Fruit fly (Drosophila melanogaster) ovary, adult (tissue): ENCODE results near the gene pHCl-2.

Source experiments
- CG17801 ChIP-seq: fragments of 200-800 bp; optimal IDR thresholded peaks from 2 replicates; lab custom pipeline; 2019; ENCODE audit warnings: missing biosample characterization, mild to moderate bottlenecking, missing genetic modification characterization, moderate library complexity; ENCODE audit not compliant: partially characterized antibody

pHCl-2 gene

DNA sequence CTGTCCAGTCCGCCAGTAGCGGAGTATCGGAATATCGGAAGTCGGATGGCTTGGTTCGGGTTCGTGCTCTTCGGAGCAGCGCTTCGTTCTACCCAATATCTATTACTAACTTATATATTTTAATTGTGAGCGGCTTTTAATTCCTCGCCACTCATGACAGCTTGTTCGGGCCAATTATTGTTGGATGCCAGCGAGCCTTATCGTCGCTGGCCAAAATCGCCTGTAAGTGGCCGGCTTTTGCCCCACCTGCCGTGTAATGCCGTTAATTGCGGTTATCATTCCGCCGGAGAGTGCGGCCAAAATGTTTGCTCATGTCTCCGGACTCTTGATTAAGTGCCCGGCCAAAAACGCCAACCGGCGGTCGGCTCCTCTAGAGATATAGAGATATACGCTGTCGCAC, at the start of gene pHCl-2:
Gene pHCl-2, minus strand, starts transcription at position 101 of the 400 bp plus-strand sequence.
- no peak for TF ChIP-seq CG17801 (GFP tag; lab: Kevin White, UChicago)

DNA sequence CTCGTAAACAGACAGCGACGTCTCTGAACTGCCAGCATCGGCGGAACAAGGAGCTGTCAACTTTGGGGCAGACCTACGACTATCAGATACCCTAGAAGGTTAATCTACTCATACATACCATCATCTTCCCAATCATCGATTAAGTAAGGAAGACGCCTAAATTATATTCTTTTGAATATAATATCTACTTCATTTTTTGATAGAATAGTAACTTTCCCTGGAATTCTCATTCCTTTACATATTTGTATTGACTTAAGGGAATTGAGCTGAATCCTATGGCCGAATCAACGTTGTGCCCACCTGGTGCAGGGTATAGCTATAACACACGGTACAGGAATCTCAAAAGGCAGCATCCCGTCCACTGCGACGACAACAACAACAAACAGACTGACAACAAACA, 41.5 kb upstream of the pHCl-2 start:
- TF ChIP-seq CG17801 (GFP tag; lab: Kevin White, UChicago): no peak

DNA sequence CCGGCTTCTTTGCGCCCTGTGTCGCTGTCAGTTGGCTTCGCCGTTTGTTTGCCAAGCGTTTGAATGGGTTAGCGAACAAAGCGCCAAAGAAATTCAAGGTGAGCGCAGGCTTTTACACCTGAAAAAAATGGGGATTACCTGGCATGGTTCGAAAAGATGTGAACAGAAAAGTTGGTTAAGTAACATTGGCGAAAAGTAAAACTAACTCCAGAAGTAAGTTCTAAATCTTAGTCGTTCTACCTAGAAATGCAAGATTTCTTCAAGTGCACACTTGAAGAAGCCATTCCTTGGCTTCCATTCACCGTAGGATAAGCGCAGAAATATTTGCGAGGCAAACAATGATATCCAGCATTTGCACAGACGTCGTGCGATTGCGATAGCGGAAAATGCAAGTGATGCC, 40.4 kb upstream of the pHCl-2 start:
- TF ChIP-seq CG17801 (GFP tag; lab: Kevin White, UChicago): no peak

DNA sequence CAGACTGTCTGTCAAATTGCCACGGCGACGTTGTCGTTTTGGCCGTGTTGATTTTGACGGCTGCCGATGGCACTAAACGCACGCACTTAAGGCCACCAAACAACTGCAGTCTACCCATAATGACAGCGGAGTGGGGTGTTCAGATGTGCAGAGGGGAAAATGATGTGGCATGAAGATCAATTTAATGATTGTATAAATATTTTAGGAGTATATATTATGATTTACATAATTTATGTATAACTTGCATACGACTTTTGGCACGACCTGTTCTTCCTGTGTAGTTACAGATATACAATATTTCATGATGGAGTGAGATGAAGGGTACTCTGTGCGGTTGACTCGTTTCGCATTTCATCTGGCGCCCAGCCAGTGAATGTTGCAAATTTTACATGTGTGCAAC, 37.4 kb upstream of the pHCl-2 start:
- no peak for TF ChIP-seq CG17801 (GFP tag; lab: Kevin White, UChicago)

DNA sequence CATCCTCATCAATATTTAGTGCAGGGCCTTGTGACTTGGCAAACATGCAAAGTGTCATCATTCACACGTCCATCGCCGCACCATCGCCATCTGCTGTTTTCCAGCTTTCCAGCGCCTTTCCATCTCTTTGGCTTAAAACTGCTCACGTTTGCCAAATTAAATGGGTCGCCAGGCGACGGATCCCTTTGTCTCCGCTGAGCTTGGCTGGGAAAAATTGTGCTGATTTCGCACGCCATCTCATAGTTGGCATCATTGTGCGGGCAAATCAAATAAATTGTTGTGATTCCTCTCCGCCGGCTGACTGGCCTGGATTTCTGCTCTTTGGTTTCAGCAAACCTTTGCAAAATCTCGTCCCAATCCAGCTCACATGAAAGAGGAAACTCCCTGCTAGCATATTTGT, 35.6 kb upstream of the pHCl-2 start:
- no peak for TF ChIP-seq CG17801 (GFP tag; lab: Kevin White, UChicago)

DNA sequence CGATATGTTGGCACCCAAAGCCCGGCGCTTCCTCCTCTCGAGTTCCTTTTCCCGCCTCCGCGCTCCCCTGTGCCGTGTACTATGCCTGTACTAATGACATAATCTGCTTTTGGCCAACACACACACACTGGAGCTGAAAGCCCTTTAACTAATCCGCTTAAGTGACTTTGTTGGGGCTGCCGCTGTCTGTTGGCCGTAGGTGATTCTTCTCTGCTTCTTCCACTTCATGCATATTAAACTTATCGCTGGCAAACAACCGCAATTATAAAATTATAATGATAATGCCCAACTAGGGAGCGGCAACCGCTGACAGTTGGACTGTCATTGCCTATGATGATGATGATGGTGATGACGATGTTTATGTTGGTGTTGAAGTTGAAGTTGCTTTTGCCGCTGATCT, 34.6 kb upstream of the pHCl-2 start:
- no peak for TF ChIP-seq CG17801 (GFP tag; lab: Kevin White, UChicago)

DNA sequence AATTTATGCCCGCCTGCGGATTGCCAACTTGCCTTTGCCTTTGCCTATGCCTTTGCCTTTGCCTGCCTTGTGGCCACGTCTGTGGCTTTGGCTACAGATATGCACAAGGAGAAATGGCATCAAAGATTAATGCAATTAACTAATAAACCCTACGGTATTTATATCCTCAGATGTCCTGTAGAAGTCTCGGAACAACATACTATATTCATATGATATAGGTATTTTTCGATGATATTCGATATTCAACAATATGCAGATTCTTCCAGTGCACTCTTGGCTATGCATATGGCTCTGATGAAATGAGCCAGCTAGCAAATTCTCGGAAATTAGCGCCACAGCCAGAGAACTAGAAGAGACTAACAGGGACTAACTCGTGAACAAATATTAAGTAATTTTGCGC, 31.1 kb upstream of the pHCl-2 start:
- TF ChIP-seq CG17801 (GFP tag; lab: Kevin White, UChicago): no peak

DNA sequence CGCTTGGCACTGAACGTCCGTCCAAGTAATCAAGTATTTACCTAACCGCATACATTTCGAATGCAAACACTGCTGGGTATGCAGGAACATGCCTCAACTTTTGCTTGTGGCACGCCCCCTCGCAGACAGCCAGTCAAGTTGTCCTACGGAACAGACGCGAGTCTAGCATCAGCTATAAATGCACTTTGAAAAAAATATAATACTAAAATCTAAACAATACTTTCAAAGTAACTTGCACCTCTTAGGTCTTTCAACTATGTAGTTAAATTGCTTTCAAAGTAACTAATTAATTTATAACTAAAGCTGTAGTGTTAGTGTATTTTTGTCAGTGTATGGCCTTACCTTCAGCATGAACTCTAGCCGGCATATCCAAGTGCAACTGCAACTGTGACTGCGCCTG, 24.6 kb upstream of the pHCl-2 start:
- TF ChIP-seq CG17801 (GFP tag; lab: Kevin White, UChicago): no peak

DNA sequence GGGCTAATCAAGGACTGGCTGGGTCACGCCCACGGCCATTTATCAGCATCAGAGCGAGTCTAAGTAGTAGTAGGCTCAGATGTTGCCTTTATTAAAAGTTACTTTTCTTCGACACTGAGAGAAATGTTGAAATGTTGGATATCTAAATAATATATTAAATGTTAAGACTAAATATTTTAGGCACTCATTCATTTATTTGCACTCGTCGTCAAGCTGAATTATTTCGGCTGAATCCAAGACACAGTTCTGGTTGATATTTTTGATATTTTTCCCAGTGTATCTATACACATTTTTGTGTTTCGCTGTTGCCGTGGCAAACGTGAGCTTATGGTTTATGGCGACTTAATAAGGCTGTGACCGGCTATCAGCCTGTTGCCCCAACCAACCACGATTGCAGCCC, 19.9 kb upstream of the pHCl-2 start:
- no peak for TF ChIP-seq CG17801 (GFP tag; lab: Kevin White, UChicago)

DNA sequence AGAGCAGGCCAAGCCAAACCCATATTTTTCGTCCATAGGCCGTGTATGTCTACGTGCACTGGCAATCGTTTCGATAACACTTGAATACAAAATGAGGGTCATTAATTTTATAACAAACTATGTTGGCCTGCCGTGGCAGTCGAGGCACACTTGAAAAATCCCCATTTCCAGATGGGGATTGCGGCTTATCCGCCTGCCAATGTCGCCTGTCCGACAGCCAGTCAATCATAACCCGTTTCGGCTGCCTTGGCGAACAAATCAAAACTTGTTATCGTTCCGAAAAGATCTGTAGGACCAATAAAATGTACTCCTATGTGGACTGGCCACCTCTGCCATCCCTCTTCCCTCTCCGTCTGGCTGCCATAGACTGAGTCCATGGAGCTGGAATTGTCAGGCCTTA, 19.3 kb upstream of the pHCl-2 start:
- no peak for TF ChIP-seq CG17801 (GFP tag; lab: Kevin White, UChicago)

DNA sequence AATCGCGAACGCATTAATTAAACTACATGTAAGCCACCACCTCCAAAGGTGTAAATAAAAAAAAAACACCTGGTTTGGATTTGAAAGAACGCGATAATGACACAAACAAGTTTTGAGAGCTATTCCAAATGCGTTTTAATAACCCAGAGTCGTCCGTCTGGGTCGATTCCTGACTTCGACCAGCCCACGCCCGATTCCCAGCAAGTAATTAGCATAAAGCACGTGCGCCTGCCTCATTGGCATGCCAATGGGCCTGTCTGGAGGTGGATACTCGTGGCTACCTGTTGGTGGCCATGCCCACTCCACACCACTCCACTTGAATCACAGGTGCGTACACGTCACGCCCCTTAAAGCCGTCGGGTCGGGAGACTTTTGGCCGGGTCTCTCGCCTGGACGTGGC, 17.1 kb upstream of the pHCl-2 start:
- no peak for TF ChIP-seq CG17801 (GFP tag; lab: Kevin White, UChicago)

DNA sequence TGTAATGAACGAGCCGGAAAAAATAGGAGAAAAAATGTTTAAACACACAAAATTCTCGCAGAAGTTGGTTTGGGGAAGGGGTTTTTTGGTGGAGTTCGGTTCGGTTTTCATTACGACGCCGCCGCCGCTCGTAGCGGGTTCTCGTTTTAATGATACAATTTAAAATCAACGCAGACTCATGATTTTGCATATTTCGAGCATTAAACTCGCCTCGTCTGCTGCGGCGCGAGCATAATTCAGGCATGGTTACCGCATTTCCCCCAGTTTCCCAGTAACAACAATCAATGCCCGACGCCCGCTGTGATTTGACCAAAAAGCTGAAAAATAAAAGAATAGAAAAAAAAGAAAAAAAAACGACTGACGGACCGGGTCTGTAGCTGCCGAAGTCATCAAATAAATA, 16.2 kb upstream of the pHCl-2 start:
- TF ChIP-seq CG17801 (GFP tag; lab: Kevin White, UChicago): no peak

DNA sequence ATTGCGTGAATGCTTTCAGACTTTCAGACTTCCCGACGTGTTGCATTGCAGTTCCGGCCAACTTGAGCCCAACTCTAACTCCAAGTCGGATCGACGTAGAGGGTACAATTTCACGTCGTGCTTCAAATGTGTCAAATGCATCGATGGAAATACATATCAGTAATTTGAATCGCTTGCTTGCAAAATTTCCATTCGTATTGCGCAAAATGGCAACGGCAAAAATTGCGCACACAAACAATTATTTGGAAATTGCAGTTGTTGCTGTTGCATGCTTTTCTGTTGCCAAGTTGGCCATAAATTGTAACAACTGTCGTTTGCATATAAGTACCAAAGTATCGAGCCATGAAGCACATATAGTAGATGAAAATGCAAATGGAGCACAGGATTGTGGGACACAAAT, 15.3 kb upstream of the pHCl-2 start:
- no peak for TF ChIP-seq CG17801 (GFP tag; lab: Kevin White, UChicago)

DNA sequence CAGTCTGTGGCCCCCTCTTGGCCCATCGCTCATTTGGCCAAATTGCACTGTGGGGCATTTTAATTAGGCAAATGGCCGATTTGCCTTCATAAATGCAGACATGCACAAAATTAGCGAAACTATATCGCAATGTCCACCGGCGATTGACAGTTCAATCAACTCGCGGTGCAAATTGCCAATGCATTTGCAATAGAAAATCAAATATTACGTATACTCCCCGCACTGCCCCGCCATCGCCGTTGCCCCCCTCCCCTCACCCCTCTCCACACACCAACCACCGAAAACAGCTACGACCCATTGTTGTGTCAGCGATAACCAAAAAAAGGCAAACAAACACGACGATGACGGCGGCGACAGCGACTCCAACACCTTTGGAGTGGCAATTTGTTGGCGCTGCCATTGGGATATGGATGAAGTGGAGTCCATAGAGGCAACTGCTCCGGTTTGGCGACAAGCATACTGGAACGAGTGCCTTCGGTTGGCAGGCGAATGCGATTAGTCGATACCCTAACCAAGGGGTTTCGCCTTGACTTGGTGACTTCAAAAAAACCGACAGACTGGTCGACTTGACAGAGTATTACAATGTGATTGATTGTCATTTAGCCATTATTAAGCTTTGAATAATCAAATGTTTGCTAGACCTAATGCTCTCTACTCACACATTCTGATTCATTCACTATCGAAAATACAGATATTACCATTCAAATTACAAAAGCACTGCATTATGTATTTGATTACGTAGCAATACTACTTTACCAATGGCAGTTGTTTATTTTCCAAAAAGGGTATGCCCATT, 14.4 kb upstream of the pHCl-2 start:
- TF ChIP-seq CG17801 (GFP tag; lab: Kevin White, UChicago): no peak

DNA sequence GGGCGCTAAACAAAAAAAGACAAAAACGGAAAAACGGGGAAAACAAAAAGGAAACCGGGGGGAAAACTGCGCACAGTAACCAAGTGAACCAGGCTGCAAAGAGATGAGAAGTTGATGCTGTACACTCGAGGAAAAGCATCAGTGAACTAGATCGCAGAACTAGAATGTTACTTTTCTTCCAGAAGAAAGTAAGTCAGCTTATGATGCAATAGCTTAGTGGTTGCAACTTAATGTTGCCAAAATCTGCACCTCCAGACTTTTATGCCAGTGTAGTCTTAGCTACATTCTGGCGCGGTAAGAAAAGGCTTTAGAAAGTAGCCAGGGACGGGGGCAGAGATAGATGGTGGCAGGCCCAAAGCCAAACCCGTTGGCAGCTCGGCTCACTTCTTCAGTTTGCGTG, 9.3 kb upstream of the pHCl-2 start:
- no peak for TF ChIP-seq CG17801 (GFP tag; lab: Kevin White, UChicago)

DNA sequence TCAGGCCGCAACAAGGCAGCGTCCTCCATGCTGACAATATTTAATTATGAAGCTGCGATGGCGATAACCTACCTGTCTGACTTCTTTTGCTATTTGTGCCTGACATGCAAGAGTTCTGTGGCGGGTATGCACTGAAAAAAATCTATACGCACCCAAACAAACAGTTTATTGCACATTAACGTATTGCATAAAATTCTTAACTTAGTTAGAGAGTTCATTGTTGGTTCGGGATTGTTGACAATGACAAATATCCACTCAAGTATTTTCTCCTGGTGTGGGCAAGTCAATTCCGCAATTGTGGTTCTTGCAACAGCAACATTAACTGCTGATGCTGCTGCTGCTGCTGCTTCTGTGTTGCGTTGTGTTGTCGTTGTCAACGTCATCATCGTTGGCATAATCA, 7.1 kb upstream of the pHCl-2 start:
- no peak for TF ChIP-seq CG17801 (GFP tag; lab: Kevin White, UChicago)
